Worm (Caenorhabditis elegans): ENCODE data around the gene bkip-1.

- TF ChIP-seq sea-2 (GFP tag; optimal IDR thresholded peaks at IDR 0.05): no peak
- TF ChIP-seq lin-39 (tag; optimal IDR thresholded peaks at IDR 0.05): no peak
- TF ChIP-seq unc-62 (GFP tag; optimal IDR thresholded peaks at IDR 0.05): no peak
- TF ChIP-seq nhr-25 (tag; optimal IDR thresholded peaks at IDR 0.05): peak; percentile 72
- TF ChIP-seq nhr-237 (tag; optimal IDR thresholded peaks at IDR 0.05): no peak
- TF ChIP-seq elt-3 (tag; optimal IDR thresholded peaks at IDR 0.05): no peak
Observed at ce11 chrII:14109184-14109664, 8.2 kb downstream of the bkip-1 start, which contains the start of gene cpg-7.
